Worm (Caenorhabditis elegans) whole organism, early embryonic: ENCODE results near the gene str-228.

Experiments used
- B0310.2 ChIP-seq: sonication (generic microtip); optimal IDR thresholded peaks from 2 replicates; lab custom pipeline; 2016; ENCODE audit warnings: mild to moderate bottlenecking, missing genetic modification characterization, missing compliant biosample characterization
- F13C5.2 ChIP-seq: sonication (generic microtip); optimal IDR thresholded peaks from 2 replicates; lab custom pipeline; 2017; ENCODE audit warnings: mild to moderate bottlenecking, missing genetic modification characterization, inconsistent platforms, missing compliant biosample characterization
- aly-1 ChIP-seq: sonication (generic microtip); optimal IDR thresholded peaks from 2 replicates; lab custom pipeline; 2016; ENCODE audit warnings: missing genetic modification characterization, missing compliant biosample characterization
- ama-1 ChIP-seq: fragments of 150-350 bp; optimal IDR thresholded peaks from 2 replicates; lab custom pipeline; 2014
- ceh-13 ChIP-seq: fragments of 200-800 bp; sonication (Bioruptor generic); optimal IDR thresholded peaks from 2 replicates; lab custom pipeline; 2018; ENCODE audit warnings: mild to moderate bottlenecking, missing genetic modification characterization, missing compliant biosample characterization
- ceh-36 ChIP-seq: sonication (generic microtip); optimal IDR thresholded peaks from 2 replicates; lab custom pipeline; 2016; ENCODE audit warnings: missing genetic modification characterization, inconsistent platforms, missing compliant biosample characterization
- ets-7 ChIP-seq: sonication (generic microtip); optimal IDR thresholded peaks from 2 replicates; lab custom pipeline; 2016; ENCODE audit warnings: missing genotype, missing genetic modification characterization, missing compliant biosample characterization
- flt-1 ChIP-seq: fragments of 200-800 bp; sonication (Bioruptor generic); IDR thresholded peaks from 2 replicates; pipeline ENCODE4 v1.3.6; 2022; ENCODE audit warnings: missing genetic modification characterization, missing compliant biosample characterization
- hmbx-1 ChIP-seq: sonication (generic microtip); optimal IDR thresholded peaks from 2 replicates; lab custom pipeline; 2016; ENCODE audit warnings: mild to moderate bottlenecking, missing genetic modification characterization, missing compliant biosample characterization
- hmg-4 ChIP-seq: fragments of 200-800 bp; sonication (Bioruptor generic); optimal IDR thresholded peaks from 2 replicates; lab custom pipeline; 2018; ENCODE audit warnings: mild to moderate bottlenecking, missing genetic modification characterization, missing compliant biosample characterization
- hnd-1 ChIP-seq: sonication (generic microtip); optimal IDR thresholded peaks from 2 replicates; lab custom pipeline; 2016; ENCODE audit warnings: missing genetic modification characterization, missing compliant biosample characterization
- pes-1 ChIP-seq: fragments of 200-800 bp; sonication (Bioruptor generic); IDR thresholded peaks from 2 replicates; pipeline ENCODE4 v1.3.6; 2022; ENCODE audit warnings: missing genetic modification reagents, missing genetic modification characterization, missing compliant biosample characterization
- scrt-1 ChIP-seq: fragments of 200-800 bp; sonication (Bioruptor generic); IDR thresholded peaks from 2 replicates; pipeline ENCODE4 v1.3.6; 2022; ENCODE audit warnings: missing genetic modification characterization, missing compliant biosample characterization
- sea-1 ChIP-seq: fragments of 200-800 bp; sonication (Bioruptor generic); conservative IDR thresholded peaks from 2 replicates; pipeline ENCODE4 v1.3.6; 2022; ENCODE audit warnings: missing genetic modification characterization, missing compliant biosample characterization
- tbx-11 ChIP-seq: fragments of 200-800 bp; sonication (Bioruptor generic); IDR thresholded peaks from 2 replicates; pipeline ENCODE4 v1.3.6; 2022; ENCODE audit warnings: missing genetic modification characterization, missing compliant biosample characterization
- tbx-37 ChIP-seq: fragments of 200-800 bp; sonication (Bioruptor generic); conservative IDR thresholded peaks from 2 replicates; pipeline ENCODE4 v1.3.6; 2022; ENCODE audit warnings: missing genetic modification reagents, missing genetic modification characterization, missing compliant biosample characterization
- tra-4 ChIP-seq: sonication (generic microtip); optimal IDR thresholded peaks from 2 replicates; lab custom pipeline; 2017; ENCODE audit warnings: missing genetic modification characterization, missing compliant biosample characterization

Gene str-228

DNA sequence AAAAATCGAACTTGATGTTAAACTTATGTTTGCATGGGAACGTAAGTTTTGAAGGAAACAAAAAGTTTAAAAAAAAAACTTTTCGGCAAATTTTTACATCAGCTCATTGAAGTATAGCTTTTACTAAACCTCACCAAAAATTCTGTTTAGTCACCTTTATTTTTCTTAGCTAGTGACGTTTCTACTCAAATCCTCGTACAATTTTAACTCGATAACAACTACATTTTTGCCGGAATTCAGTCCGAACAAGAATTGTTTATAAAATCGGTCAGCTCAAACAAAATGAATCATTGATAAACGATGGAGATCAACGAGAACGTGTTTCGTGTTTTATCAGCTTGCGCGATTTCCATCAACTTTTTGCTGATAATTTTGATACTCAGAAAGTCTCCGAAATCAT lies 16.9 kb downstream of the str-228 start, which contains the start of gene str-260:
str-260 (plus strand) TSS at position 301 of the 400 bp plus-strand sequence.
- TF ChIP-seq flt-1 (GFP tag; lab: Robert Waterston, UW), result no peak
- no peak for TF ChIP-seq F13C5.2
- no peak for TF ChIP-seq scrt-1 (GFP tag; lab: Robert Waterston, UW)
- TF ChIP-seq hnd-1 (tag; lab: Kevin White, UChicago), result no peak
- no peak for TF ChIP-seq B0310.2 (tag; lab: Kevin White, UChicago)
- no peak for TF ChIP-seq tbx-11 (GFP tag; lab: Robert Waterston, UW)
- no peak for TF ChIP-seq tbx-37 (GFP tag; lab: Robert Waterston, UW)
- no peak for TF ChIP-seq hmg-4 (GFP tag; lab: Kevin White, UChicago)
- TF ChIP-seq tra-4 (tag; lab: Kevin White, UChicago), result no peak
- no peak for TF ChIP-seq ets-7 (tag; lab: Kevin White, UChicago)
- TF ChIP-seq ceh-36 (tag; lab: Kevin White, UChicago), result no peak
- TF ChIP-seq aly-1 (tag; lab: Kevin White, UChicago), result no peak
- TF ChIP-seq hmbx-1 (tag; lab: Kevin White, UChicago), result no peak

DNA sequence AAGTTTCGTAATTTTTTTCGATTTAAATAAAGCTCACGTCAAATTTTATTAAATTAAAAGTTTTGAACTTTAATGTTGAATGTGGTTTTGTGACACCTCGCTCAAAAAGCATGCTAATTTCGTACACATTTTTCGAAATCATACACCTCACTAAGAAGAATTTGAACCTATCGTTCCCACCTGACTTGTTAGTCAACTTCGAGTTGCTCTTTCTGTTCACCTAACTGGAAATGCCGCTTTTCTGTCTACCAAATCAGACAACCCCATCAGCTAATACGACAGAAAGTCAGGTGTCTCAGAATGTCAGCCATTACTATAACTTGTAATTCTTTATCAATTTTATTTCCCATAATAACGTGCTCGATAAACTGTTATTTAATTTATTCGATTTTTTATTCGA lies 20.4 kb downstream of the str-228 start, which contains the start of gene srbc-66:
srbc-66 (plus strand) TSS at position 301 of the 400 bp plus-strand sequence.
- TF ChIP-seq hmg-4 (GFP tag; lab: Kevin White, UChicago), result no peak
- no peak for TF ChIP-seq hmbx-1 (tag; lab: Kevin White, UChicago)
- TF ChIP-seq aly-1 (tag; lab: Kevin White, UChicago), result no peak
- no peak for TF ChIP-seq tbx-37 (GFP tag; lab: Robert Waterston, UW)
- TF ChIP-seq pes-1 (GFP tag; lab: Robert Waterston, UW), result no peak
- no peak for TF ChIP-seq hnd-1 (tag; lab: Kevin White, UChicago)
- TF ChIP-seq B0310.2 (tag; lab: Kevin White, UChicago), result no peak
- no peak for TF ChIP-seq sea-1 (GFP tag; lab: Robert Waterston, UW)
- TF ChIP-seq ama-1, result no peak
- TF ChIP-seq flt-1 (GFP tag; lab: Robert Waterston, UW), result no peak
- no peak for TF ChIP-seq tbx-11 (GFP tag; lab: Robert Waterston, UW)
- TF ChIP-seq tra-4 (tag; lab: Kevin White, UChicago), result no peak

- no peak for TF ChIP-seq hmbx-1 (tag; lab: Kevin White, UChicago)
Measured at ce11 chrV:3535260-3535659, 25.3 kb downstream of the str-228 start, which contains the start of gene nhr-221. Gene nhr-221 (minus strand): TSS chrV:3535360.

DNA sequence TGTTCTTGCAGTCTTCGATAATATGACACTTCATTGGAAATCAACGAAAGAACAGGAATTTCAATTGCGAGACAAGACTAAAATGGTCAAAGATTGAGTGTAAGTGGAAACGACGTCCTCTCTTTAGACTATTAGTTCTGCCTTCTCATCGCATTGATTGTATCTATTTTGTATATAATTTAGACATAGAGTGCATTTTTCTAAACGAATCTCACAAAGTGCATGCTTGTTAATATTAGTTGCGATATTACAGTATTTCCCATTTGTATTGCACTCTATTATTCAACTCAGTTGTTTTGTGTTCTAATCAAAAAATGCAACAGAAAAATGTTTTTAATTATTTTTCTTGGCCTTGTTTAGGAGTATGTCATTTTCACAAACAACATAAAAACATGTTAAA lies 28.3 kb downstream of the str-228 start, which contains the start of gene nhr-93:
nhr-93 (minus strand) TSS at position 101 of the 400 bp plus-strand sequence.
- TF ChIP-seq aly-1 (tag; lab: Kevin White, UChicago), result no peak
- TF ChIP-seq hnd-1 (tag; lab: Kevin White, UChicago), result no peak
- TF ChIP-seq tbx-11 (GFP tag; lab: Robert Waterston, UW), result no peak
- no peak for TF ChIP-seq B0310.2 (tag; lab: Kevin White, UChicago)
- TF ChIP-seq ets-7 (tag; lab: Kevin White, UChicago), result no peak
- TF ChIP-seq ceh-36 (tag; lab: Kevin White, UChicago), result no peak
- TF ChIP-seq hmbx-1 (tag; lab: Kevin White, UChicago), result no peak
- no peak for TF ChIP-seq ceh-13
- no peak for TF ChIP-seq flt-1 (GFP tag; lab: Robert Waterston, UW)
- TF ChIP-seq sea-1 (GFP tag; lab: Robert Waterston, UW), result no peak

DNA sequence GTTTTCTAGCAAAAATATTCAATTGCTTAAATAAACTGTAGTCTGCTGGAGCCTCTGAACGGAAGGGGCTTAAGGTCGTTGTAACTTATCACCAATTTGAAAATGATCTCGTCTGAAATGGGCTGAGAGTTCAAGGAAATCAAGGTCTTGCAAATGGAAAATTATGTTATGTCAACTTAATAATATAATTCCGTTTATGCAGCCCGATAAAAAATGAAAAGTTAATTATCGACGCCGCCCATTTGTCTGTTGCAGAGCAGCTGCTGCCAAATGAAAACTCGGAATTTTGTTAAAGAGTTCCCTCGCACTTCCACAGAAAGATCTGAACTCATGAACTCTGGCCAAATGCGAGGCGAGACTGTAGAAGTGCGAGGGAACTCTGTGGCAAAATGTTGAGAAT lies 31.1 kb downstream of the str-228 start, which contains the start of gene srbc-67:
srbc-67 (minus strand) TSS at position 101 of the 400 bp plus-strand sequence.
- TF ChIP-seq tbx-37 (GFP tag; lab: Robert Waterston, UW) (no peak), ceh-13 (no peak), pes-1 (GFP tag; lab: Robert Waterston, UW) (no peak), ceh-36 (tag; lab: Kevin White, UChicago) (no peak), tbx-11 (GFP tag; lab: Robert Waterston, UW) (no peak), B0310.2 (tag; lab: Kevin White, UChicago) (no peak), scrt-1 (GFP tag; lab: Robert Waterston, UW) (no peak), hmg-4 (GFP tag; lab: Kevin White, UChicago) (no peak), ama-1 (no peak), tra-4 (tag; lab: Kevin White, UChicago) (no peak), flt-1 (GFP tag; lab: Robert Waterston, UW) (no peak), sea-1 (GFP tag; lab: Robert Waterston, UW) (no peak), ets-7 (tag; lab: Kevin White, UChicago) (no peak), F13C5.2 (no peak), hmbx-1 (tag; lab: Kevin White, UChicago) (no peak), aly-1 (tag; lab: Kevin White, UChicago) (no peak), hnd-1 (tag; lab: Kevin White, UChicago) (no peak)

- TF ChIP-seq pes-1 (GFP tag; lab: Robert Waterston, UW), result no peak
- TF ChIP-seq ceh-36 (tag; lab: Kevin White, UChicago), result no peak
- no peak for TF ChIP-seq aly-1 (tag; lab: Kevin White, UChicago)
- TF ChIP-seq hmbx-1 (tag; lab: Kevin White, UChicago), result no peak
- TF ChIP-seq hmg-4 (GFP tag; lab: Kevin White, UChicago), result no peak
- TF ChIP-seq tbx-37 (GFP tag; lab: Robert Waterston, UW), result no peak
- no peak for TF ChIP-seq ceh-13
- TF ChIP-seq ama-1, result no peak
- TF ChIP-seq F13C5.2, result no peak
- TF ChIP-seq sea-1 (GFP tag; lab: Robert Waterston, UW), result no peak
- TF ChIP-seq flt-1 (GFP tag; lab: Robert Waterston, UW), result no peak
- TF ChIP-seq tbx-11 (GFP tag; lab: Robert Waterston, UW), result no peak
- no peak for TF ChIP-seq B0310.2 (tag; lab: Kevin White, UChicago)
- TF ChIP-seq tra-4 (tag; lab: Kevin White, UChicago), result no peak
Measured at ce11 chrV:3543344-3543743, 33.4 kb downstream of the str-228 start, which contains the start of gene nhr-222. Gene nhr-222 (minus strand): TSS chrV:3543444.

DNA sequence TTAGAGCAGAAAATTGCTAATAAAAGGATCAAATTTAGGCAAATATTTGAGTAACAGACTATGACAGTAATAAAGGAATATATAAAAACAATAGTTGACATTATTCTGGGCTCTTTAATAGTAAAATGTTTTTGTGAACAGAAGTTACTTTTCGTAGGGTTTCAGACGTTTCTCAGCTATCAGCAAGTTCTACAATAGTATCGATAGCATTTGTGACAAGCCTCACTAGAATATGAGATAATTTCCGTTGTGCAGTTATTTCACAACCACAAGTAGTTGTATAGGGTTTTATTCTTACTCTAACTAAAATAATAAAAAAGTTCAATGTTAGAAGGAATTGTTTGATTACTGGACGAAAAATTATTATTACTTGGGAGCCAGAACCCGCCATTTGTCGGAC lies 36.5 kb downstream of the str-228 start, which contains the start of gene srbc-68:
srbc-68 (minus strand) TSS at position 101 of the 400 bp plus-strand sequence.
- no peak for TF ChIP-seq ceh-13
- no peak for TF ChIP-seq pes-1 (GFP tag; lab: Robert Waterston, UW)
- TF ChIP-seq ceh-36 (tag; lab: Kevin White, UChicago), result no peak
- TF ChIP-seq aly-1 (tag; lab: Kevin White, UChicago), result no peak
- no peak for TF ChIP-seq hmbx-1 (tag; lab: Kevin White, UChicago)
- no peak for TF ChIP-seq hnd-1 (tag; lab: Kevin White, UChicago)
- no peak for TF ChIP-seq hmg-4 (GFP tag; lab: Kevin White, UChicago)
- TF ChIP-seq F13C5.2, result no peak
- no peak for TF ChIP-seq ets-7 (tag; lab: Kevin White, UChicago)
- TF ChIP-seq B0310.2 (tag; lab: Kevin White, UChicago), result no peak
- no peak for TF ChIP-seq scrt-1 (GFP tag; lab: Robert Waterston, UW)
- TF ChIP-seq ama-1, result no peak
- no peak for TF ChIP-seq tbx-37 (GFP tag; lab: Robert Waterston, UW)
- TF ChIP-seq tbx-11 (GFP tag; lab: Robert Waterston, UW), result no peak
- TF ChIP-seq tra-4 (tag; lab: Kevin White, UChicago), result no peak
